Worm (Caenorhabditis elegans) whole organism, L1 larva: ENCODE data around the gene srh-240.

Source experiments
- C04F5.9 ChIP-seq: sonication (generic microtip); optimal IDR thresholded peaks from 2 replicates; lab custom pipeline; 2016; ENCODE audit warnings: missing genetic modification characterization, missing compliant biosample characterization
- C34B4.2 ChIP-seq: sonication (generic microtip); optimal IDR thresholded peaks from 2 replicates; lab custom pipeline; 2017; ENCODE audit warnings: mild to moderate bottlenecking, missing genetic modification characterization, missing compliant biosample characterization
- F16B12.6 ChIP-seq: fragments of 150-350 bp; optimal IDR thresholded peaks from 2 replicates; lab custom pipeline; 2014; ENCODE audit warnings: missing biosample characterization, missing genetic modification characterization
- ceh-8 ChIP-seq: fragments of 200-800 bp; sonication (Bioruptor generic); optimal IDR thresholded peaks from 2 replicates; lab custom pipeline; 2018; ENCODE audit warnings: mild to moderate bottlenecking, missing genetic modification characterization, moderate library complexity, missing compliant biosample characterization
- dpl-1 ChIP-seq, 3 experiments: fragments of 150-350 bp in 2 of 3; sonication (generic microtip) in 1 of 3; optimal IDR thresholded peaks; 2 replicates each; lab custom pipeline; 2014 to 2017; ENCODE audit warnings: missing biosample characterization in 3 of 3, missing genetic modification characterization in 3 of 3, missing genetic modification reagents in 3 of 3
- dsc-1 ChIP-seq: sonication (generic microtip); optimal IDR thresholded peaks from 2 replicates; lab custom pipeline; 2016; ENCODE audit warnings: mild to moderate bottlenecking, missing genetic modification characterization, missing compliant biosample characterization
- efl-1 ChIP-seq, 4 experiments: fragments of 150-350 bp; optimal IDR thresholded peaks in 3 of 4; peaks in 1 of 4; 1 replicate in 1 of 4; 2 replicates in 3 of 4; lab custom pipeline; 2014; ENCODE audit warnings: missing biosample characterization in 2 of 4, missing genetic modification characterization in 2 of 4, missing genetic modification reagents in 2 of 4
- efl-3 ChIP-seq: fragments of 200-800 bp; sonication (Bioruptor generic); optimal IDR thresholded peaks from 2 replicates; lab custom pipeline; 2018; ENCODE audit warnings: mild to moderate bottlenecking, missing genetic modification characterization, missing compliant biosample characterization
- egl-13 ChIP-seq: sonication (generic microtip); optimal IDR thresholded peaks from 2 replicates; lab custom pipeline; 2016; ENCODE audit warnings: missing genotype, missing genetic modification reagents, missing genetic modification characterization, missing compliant biosample characterization
- elt-2 ChIP-seq: sonication (generic microtip); optimal IDR thresholded peaks from 2 replicates; lab custom pipeline; 2016; ENCODE audit warnings: missing genetic modification characterization, mild to moderate bottlenecking, inconsistent platforms, missing compliant biosample characterization, missing genetic modification reagents
- elt-3 ChIP-seq, 6 experiments: fragments of 150-350 bp in 1 of 6; sonication (generic microtip); optimal IDR thresholded peaks; 2 replicates each; lab custom pipeline; 2017 to 2018; ENCODE audit warnings: missing biosample characterization in 6 of 6, missing genetic modification characterization in 6 of 6, inconsistent platforms in 1 of 6
- fkh-8 ChIP-seq: sonication (generic microtip); optimal IDR thresholded peaks from 2 replicates; lab custom pipeline; 2016; ENCODE audit warnings: mild to moderate bottlenecking, missing genetic modification characterization, missing compliant biosample characterization
- grh-1 ChIP-seq: fragments of 200-800 bp; sonication (Bioruptor generic); IDR thresholded peaks from 2 replicates; pipeline ENCODE4 v1.3.6; 2022; ENCODE audit warnings: missing genetic modification reagents, missing genetic modification characterization, missing compliant biosample characterization
- hlh-4 ChIP-seq: sonication (generic microtip); optimal IDR thresholded peaks from 2 replicates; lab custom pipeline; 2016; ENCODE audit warnings: mild to moderate bottlenecking, missing genetic modification characterization, missing compliant biosample characterization
- lin-39 ChIP-seq: fragments of 150-350 bp; optimal IDR thresholded peaks from 2 replicates; lab custom pipeline; 2014; ENCODE audit warnings: missing biosample characterization, missing genetic modification reagents, missing genetic modification characterization
- nhr-28 ChIP-seq: fragments of 150-350 bp; optimal IDR thresholded peaks from 2 replicates; lab custom pipeline; 2014; ENCODE audit warnings: missing biosample characterization, missing genetic modification characterization
- nhr-71 ChIP-seq: sonication (generic microtip); optimal IDR thresholded peaks from 2 replicates; lab custom pipeline; 2016; ENCODE audit warnings: mild to moderate bottlenecking, missing genetic modification characterization, moderate library complexity, missing compliant biosample characterization
- nhr-85 ChIP-seq: sonication (generic microtip); peaks from one replicate; lab custom pipeline; 2016; ENCODE audit warnings: missing genetic modification characterization, inconsistent platforms, missing compliant biosample characterization
- nhr-90 ChIP-seq: sonication (generic microtip); optimal IDR thresholded peaks from 2 replicates; lab custom pipeline; 2016; ENCODE audit warnings: mild to moderate bottlenecking, missing genetic modification characterization, missing compliant biosample characterization; ENCODE audit not compliant: poor library complexity
- pqm-1 ChIP-seq: sonication (generic microtip); optimal IDR thresholded peaks from 3 replicates; lab custom pipeline; 2017; ENCODE audit warnings: missing biosample characterization, missing genetic modification characterization
- snpc-4 ChIP-seq: fragments of 150-350 bp; optimal IDR thresholded peaks from 2 replicates; lab custom pipeline; 2014; ENCODE audit warnings: missing biosample characterization, missing genetic modification characterization
- sptf-1 ChIP-seq: fragments of 150-350 bp; optimal IDR thresholded peaks from 2 replicates; lab custom pipeline; 2014; ENCODE audit warnings: missing biosample characterization, missing genetic modification characterization
- sup-37 ChIP-seq: fragments of 200-800 bp; sonication (Bioruptor generic); optimal IDR thresholded peaks from 2 replicates; lab custom pipeline; 2018; ENCODE audit warnings: mild to moderate bottlenecking, missing genetic modification characterization, missing compliant biosample characterization
- unc-130 ChIP-seq: fragments of 150-350 bp; optimal IDR thresholded peaks from 2 replicates; lab custom pipeline; 2017; ENCODE audit warnings: missing biosample characterization, missing genetic modification characterization, inconsistent platforms
- unc-30 ChIP-seq: sonication (generic microtip); optimal IDR thresholded peaks from 2 replicates; lab custom pipeline; 2017; ENCODE audit warnings: missing biosample characterization, missing genetic modification characterization
- vab-15 ChIP-seq: sonication (generic microtip); optimal IDR thresholded peaks from 2 replicates; lab custom pipeline; 2017; ENCODE audit warnings: missing genotype, mild to moderate bottlenecking, missing genetic modification characterization, missing compliant biosample characterization
- xbp-1 ChIP-seq: sonication (generic microtip); optimal IDR thresholded peaks from 2 replicates; lab custom pipeline; 2016; ENCODE audit warnings: missing genetic modification characterization, missing compliant biosample characterization
- zag-1 ChIP-seq: fragments of 150-350 bp; optimal IDR thresholded peaks from 2 replicates; lab custom pipeline; 2014; ENCODE audit warnings: missing biosample characterization, missing genetic modification characterization

srh-240 gene

ce11 chrV:2864899-2865298 is at the start of gene srh-240:
srh-240 (plus strand) TSS chrV:2865199.
- no peak for TF ChIP-seq lin-39 (tag; lab: Kevin White, UChicago)
- TF ChIP-seq fkh-8 (tag; lab: Kevin White, UChicago) = peak; percentile 58

ce11 chrV:2815956-2816355 is 49.0 kb upstream of the srh-240 start, which contains the start of gene F54E2.5:
F54E2.5 (minus strand) TSS chrV:2816056.
- TF ChIP-seq hlh-4 (tag; lab: Kevin White, UChicago) = peak; percentile 31
- TF ChIP-seq nhr-28 (tag; lab: Kevin White, UChicago) = no peak
- no peak for TF ChIP-seq F16B12.6
- TF ChIP-seq efl-1 (optimal IDR thresholded peaks at IDR 0.05; lab: Kevin White, UChicago) = no peak
- peak in 1 of 2 experiments; percentile 2 for TF ChIP-seq efl-1 (GFP tag; optimal IDR thresholded peaks at IDR 0.05 in 1 of 2; lab: Kevin White, UChicago)
- TF ChIP-seq unc-130 = no peak
- no peak for TF ChIP-seq nhr-90 (tag; lab: Kevin White, UChicago)
- no peak for TF ChIP-seq efl-3 (GFP tag; lab: Kevin White, UChicago)
- TF ChIP-seq elt-3 (tag; optimal IDR thresholded peaks at IDR 0.05; lab: Kevin White, UChicago) = no peak
- no peak for TF ChIP-seq C04F5.9 (tag; lab: Kevin White, UChicago)

ce11 chrV:2818117-2818516 is 46.9 kb upstream of the srh-240 start, which contains the start of gene srt-34:
srt-34 (minus strand) TSS chrV:2818217.
- TF ChIP-seq nhr-85 (tag; lab: Kevin White, UChicago) (peak; percentile 12), egl-13 (tag; lab: Kevin White, UChicago) (no peak), grh-1 (GFP tag; lab: Robert Waterston, UW) (no peak), elt-2 (tag; lab: Kevin White, UChicago) (no peak), lin-39 (tag; lab: Kevin White, UChicago) (no peak)

ce11 chrV:2821618-2822272 is 43.3 kb upstream of the srh-240 start, which contains the start of gene srh-36:
srh-36 (minus strand) TSS chrV:2821668.
- TF ChIP-seq snpc-4 (tag; lab: Kevin White, UChicago) = peak; percentile 29
- TF ChIP-seq xbp-1 (tag; lab: Kevin White, UChicago) = no peak

ce11 chrV:2825978-2826377 is 39.0 kb upstream of the srh-240 start:
- TF ChIP-seq ceh-8 (GFP tag; lab: Kevin White, UChicago) (no peak), dsc-1 (tag; lab: Kevin White, UChicago) (no peak), egl-13 (tag; lab: Kevin White, UChicago) (no peak), unc-30 (tag; lab: Kevin White, UChicago) (no peak), pqm-1 (tag; lab: Kevin White, UChicago) (no peak), sptf-1 (tag; lab: Kevin White, UChicago) (no peak)
- TF ChIP-seq, all 84 proteins: peak for 0

ce11 chrV:2826815-2827214 is 38.2 kb upstream of the srh-240 start, which contains the start of gene T03D3.5:
T03D3.5 (minus strand) TSS chrV:2826835.
- TF ChIP-seq C34B4.2 (tag; lab: Kevin White, UChicago) = no peak
- peak; percentile 61 to 65 for TF ChIP-seq efl-1 (optimal IDR thresholded peaks at IDR 0.05; lab: Kevin White, UChicago)
- TF ChIP-seq efl-1 (GFP tag; optimal IDR thresholded peaks at IDR 0.05 in 1 of 2; lab: Kevin White, UChicago) = peak in 1 of 2 experiments; percentile 92
- TF ChIP-seq sup-37 = no peak
- TF ChIP-seq dpl-1 (GFP tag; optimal IDR thresholded peaks at IDR 0.05; lab: Kevin White, UChicago) = peak in 2 of 3 experiments; percentile 19 to 20
- no peak for TF ChIP-seq vab-15
- TF ChIP-seq nhr-71 (tag; lab: Kevin White, UChicago) = no peak
- TF ChIP-seq zag-1 (tag; lab: Kevin White, UChicago) = no peak
